Worm (Caenorhabditis elegans): Measurements from ENCODE around the gene nhr-203.

DNA sequence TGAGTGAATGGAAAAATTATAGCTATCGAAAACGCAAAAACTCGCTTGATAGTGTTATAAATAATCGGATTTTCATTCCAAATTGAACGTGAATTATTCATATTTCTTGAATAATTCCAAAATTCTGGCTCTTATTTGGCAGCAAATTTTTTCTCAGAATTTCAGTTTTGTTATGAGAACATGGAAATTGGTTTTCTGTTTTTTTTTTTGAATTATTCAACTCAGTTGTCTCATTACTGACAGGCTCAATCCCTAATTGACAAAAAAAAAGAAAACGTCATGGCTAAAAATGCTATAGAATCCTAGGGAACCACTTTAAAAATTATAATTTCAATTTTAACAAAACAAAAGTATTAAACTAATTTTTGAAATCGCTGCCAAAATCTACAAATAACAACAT is 10.5 kb upstream of the nhr-203 start, which contains the start of gene srh-35:
- TF ChIP-seq drap-1 (GFP tag; optimal IDR thresholded peaks at IDR 0.05) (no peak), blmp-1 (tag; optimal IDR thresholded peaks at IDR 0.05) (no peak), snpc-4 (tag; optimal IDR thresholded peaks at IDR 0.05) (no peak), pha-4 (tag; optimal IDR thresholded peaks at IDR 0.05) (no peak), elt-1 (tag; optimal IDR thresholded peaks at IDR 0.05; ENCODE audit: borderline replicate concordance, insufficient read depth) (no peak), mep-1 (tag; optimal IDR thresholded peaks at IDR 0.05) (no peak)

Measured in whole organism, mixed stage, embryonic.